Worm (Caenorhabditis elegans): ENCODE data around the gene Y37E11AL.9.

Y37E11AL.9 gene

ce11 chrIV:3698201-3698600 lies 2.3 kb downstream of the Y37E11AL.9 start, which contains the start of gene Y37E11AL.2:
TSS of gene Y37E11AL.2 (plus strand) at chrIV:3698501.
- TF ChIP-seq nhr-12 (tag; optimal IDR thresholded peaks at IDR 0.05): no peak
- TF ChIP-seq ama-1 (optimal IDR thresholded peaks at IDR 0.05): no peak
- TF ChIP-seq unc-39 (tag; optimal IDR thresholded peaks at IDR 0.05): no peak
- no peak for TF ChIP-seq nhr-67 (tag; optimal IDR thresholded peaks at IDR 0.05)
- no peak for TF ChIP-seq ceh-28 (tag; optimal IDR thresholded peaks at IDR 0.05)
- no peak for TF ChIP-seq lsy-12 (tag; optimal IDR thresholded peaks at IDR 0.05)
- no peak for TF ChIP-seq tbx-2 (tag; optimal IDR thresholded peaks at IDR 0.05)
- TF ChIP-seq daf-12 (tag; optimal IDR thresholded peaks at IDR 0.05): no peak
- TF ChIP-seq nhr-11 (tag; optimal IDR thresholded peaks at IDR 0.05): no peak
- TF ChIP-seq ztf-11 (tag; optimal IDR thresholded peaks at IDR 0.05): no peak
- no peak for TF ChIP-seq nhr-23 (tag; optimal IDR thresholded peaks at IDR 0.05)
- TF ChIP-seq ZK546.5 (tag; optimal IDR thresholded peaks at IDR 0.05): no peak
- TF ChIP-seq fkh-10 (GFP tag; optimal IDR thresholded peaks at IDR 0.05): no peak

- TF ChIP-seq elt-1 (tag; optimal IDR thresholded peaks at IDR 0.05) (no peak), ceh-82 (tag; optimal IDR thresholded peaks at IDR 0.05) (no peak), egl-27 (tag; optimal IDR thresholded peaks at IDR 0.05) (no peak), egl-5 (tag; optimal IDR thresholded peaks at IDR 0.05) (peak; percentile 57), zag-1 (tag; optimal IDR thresholded peaks at IDR 0.05) (no peak), ceh-28 (tag; optimal IDR thresholded peaks at IDR 0.05) (peak; percentile 11), nhr-23 (tag; optimal IDR thresholded peaks at IDR 0.05) (peak; percentile 25), elt-2 (tag; optimal IDR thresholded peaks at IDR 0.05) (no peak), nhr-28 (tag; optimal IDR thresholded peaks at IDR 0.05) (no peak), elt-3 (tag; optimal IDR thresholded peaks at IDR 0.05) (no peak), nhr-77 (tag; optimal IDR thresholded peaks at IDR 0.05) (no peak), ceh-16 (tag; optimal IDR thresholded peaks at IDR 0.05) (no peak), tbx-2 (tag; optimal IDR thresholded peaks at IDR 0.05) (no peak), ztf-11 (tag; optimal IDR thresholded peaks at IDR 0.05) (no peak), daf-12 (tag; optimal IDR thresholded peaks at IDR 0.05) (no peak), eor-1 (tag; optimal IDR thresholded peaks at IDR 0.05) (no peak), sea-2 (GFP tag; optimal IDR thresholded peaks at IDR 0.05) (no peak), pqm-1 (tag; optimal IDR thresholded peaks at IDR 0.05) (no peak), unc-62 (GFP tag; optimal IDR thresholded peaks at IDR 0.05) (no peak), lin-15B (tag; optimal IDR thresholded peaks at IDR 0.05) (peak; percentile 79), lin-39 (tag; optimal IDR thresholded peaks at IDR 0.05) (peak; percentile 37), nhr-25 (tag; optimal IDR thresholded peaks at IDR 0.05) (no peak), nhr-67 (tag; optimal IDR thresholded peaks at IDR 0.05) (no peak), nhr-12 (tag; optimal IDR thresholded peaks at IDR 0.05) (no peak), unc-39 (tag; optimal IDR thresholded peaks at IDR 0.05) (no peak), nhr-43 (tag; optimal IDR thresholded peaks at IDR 0.05; ENCODE audit: poor library complexity, severe bottlenecking) (no peak), nhr-237 (tag; optimal IDR thresholded peaks at IDR 0.05) (no peak), nfya-1 (tag; optimal IDR thresholded peaks at IDR 0.05; ENCODE audit: insufficient read depth) (peak; percentile 71), fos-1 (tag; optimal IDR thresholded peaks at IDR 0.05) (no peak), hmg-11 (tag; optimal IDR thresholded peaks at IDR 0.05) (peak; percentile 77), ceh-9 (tag; optimal IDR thresholded peaks at IDR 0.05) (no peak), skn-1 (tag; optimal IDR thresholded peaks at IDR 0.05) (peak; percentile 10), fkh-2 (tag; optimal IDR thresholded peaks at IDR 0.05) (no peak), ZK546.5 (tag; optimal IDR thresholded peaks at IDR 0.05) (no peak), mml-1 (tag; optimal IDR thresholded peaks at IDR 0.05) (no peak), snpc-4 (tag; optimal IDR thresholded peaks at IDR 0.05) (no peak), pha-4 (tag; optimal IDR thresholded peaks at IDR 0.05) (no peak), nhr-11 (tag; optimal IDR thresholded peaks at IDR 0.05) (no peak), fkh-10 (GFP tag; optimal IDR thresholded peaks at IDR 0.05) (no peak), jun-1 (tag; optimal IDR thresholded peaks at IDR 0.05) (no peak), mdl-1 (tag; optimal IDR thresholded peaks at IDR 0.05) (no peak), R02D3.7 (tag; optimal IDR thresholded peaks at IDR 0.05) (no peak), nhr-76 (tag; optimal IDR thresholded peaks at IDR 0.05) (no peak), aly-2 (tag; optimal IDR thresholded peaks at IDR 0.05) (no peak), ama-1 (optimal IDR thresholded peaks at IDR 0.05) (no peak), ztf-4 (tag; optimal IDR thresholded peaks at IDR 0.05) (no peak), lsy-12 (tag; optimal IDR thresholded peaks at IDR 0.05) (no peak)
Observed at ce11 chrIV:3694638-3695037, 5.8 kb downstream of the Y37E11AL.9 start, which contains the start of the genes taf-6.2 and Y37E11AL.3. TSS of gene taf-6.2 (minus strand) at chrIV:3694733. TSS of gene Y37E11AL.3 (plus strand) at chrIV:3694935.
